Fruit fly (Drosophila melanogaster) whole organism, wandering third instar larva: ENCODE measurements around the gene dgt4.

Experiments
- Abd-B ChIP-seq: fragments of >200 bp; optimal IDR thresholded peaks from 2 replicates; lab custom pipeline; 2017; ENCODE audit warnings: missing biosample characterization, missing genetic modification characterization
- Hnf4 ChIP-seq: fragments of 200-800 bp; sonication (Bioruptor generic); optimal IDR thresholded peaks from 2 replicates; lab custom pipeline; 2016; ENCODE audit warnings: missing biosample characterization, mild to moderate bottlenecking, missing genetic modification characterization
- N ChIP-seq: fragments of >200 bp; optimal IDR thresholded peaks from 2 replicates; lab custom pipeline; 2018; ENCODE audit warnings: missing biosample characterization, missing external identifiers, missing genetic modification characterization
- OdsH ChIP-seq: fragments of 200-800 bp; sonication (Bioruptor generic); optimal IDR thresholded peaks from 2 replicates; lab custom pipeline; 2016; ENCODE audit warnings: missing biosample characterization, mild to moderate bottlenecking, missing genetic modification characterization
- Vsx2 ChIP-seq: fragments of 200-300, 225-300 bp; sonication (Bioruptor generic); optimal IDR thresholded peaks from 2 replicates; lab custom pipeline; 2018; ENCODE audit warnings: missing biosample characterization, missing genetic modification characterization; ENCODE audit not compliant: partially characterized antibody
- foxo ChIP-seq, 2 experiments: fragments of 200-800 bp; sonication (Bioruptor generic); optimal IDR thresholded peaks; 2 replicates in 1 of 2; 3 replicates in 1 of 2; lab custom pipeline; 2016 to 2017; ENCODE audit warnings: missing biosample characterization in 2 of 2, missing genetic modification characterization in 2 of 2
- h ChIP-seq: fragments of 200-800 bp; sonication (Bioruptor generic); optimal IDR thresholded peaks from 3 replicates; lab custom pipeline; 2016; ENCODE audit warnings: missing biosample characterization, mild to moderate bottlenecking, missing genetic modification characterization
- psq ChIP-seq: fragments of 200-800 bp; sonication (Bioruptor generic); optimal IDR thresholded peaks from 3 replicates; lab custom pipeline; 2017; ENCODE audit warnings: missing biosample characterization, mild to moderate bottlenecking, missing genetic modification characterization, moderate library complexity
- rgr ChIP-seq: fragments of 200-800 bp; sonication (Bioruptor generic); optimal IDR thresholded peaks from 3 replicates; lab custom pipeline; 2016; ENCODE audit warnings: missing biosample characterization, mild to moderate bottlenecking, missing genetic modification characterization
- woc ChIP-seq: sonication (Bioruptor generic); optimal IDR thresholded peaks from 2 replicates; lab custom pipeline; 2016; ENCODE audit warnings: missing biosample characterization, mild to moderate bottlenecking, missing genetic modification characterization

- TF ChIP-seq Vsx2 (GFP tag; lab: Kevin White, UChicago) (no peak), psq (GFP tag; lab: Kevin White, UChicago) (no peak), Hnf4 (no peak), N (no peak), woc (no peak), OdsH (GFP tag; lab: Kevin White, UChicago) (no peak), foxo (GFP tag; optimal IDR thresholded peaks at IDR 0.05; lab: Kevin White, UChicago) (no peak), rgr (GFP tag; lab: Kevin White, UChicago) (no peak), Abd-B (GFP tag; lab: Kevin White, UChicago) (no peak), h (GFP tag; lab: Kevin White, UChicago) (no peak)
Observed at dm6 chrX:4104132-4104531, 9.4 kb upstream of the dgt4 start, which contains the start of the genes Xpac and brn.
